Worm (Caenorhabditis elegans) whole organism, L4 larva: ENCODE measurements around the gene mltn-6.

Source experiments
- F49E8.2 ChIP-seq: sonication (generic microtip); optimal IDR thresholded peaks from 2 replicates; lab custom pipeline; 2016; ENCODE audit warnings: missing compliant biosample characterization, mild to moderate bottlenecking, missing genetic modification characterization, borderline replicate concordance
- ceh-82 ChIP-seq: sonication (generic microtip); optimal IDR thresholded peaks from 2 replicates; lab custom pipeline; 2017; ENCODE audit warnings: missing biosample characterization, missing genetic modification characterization
- dve-1 ChIP-seq: sonication (generic microtip); optimal IDR thresholded peaks from 2 replicates; lab custom pipeline; 2017; ENCODE audit warnings: antibody characterized with exemption, mild to moderate bottlenecking, missing genetic modification characterization, missing compliant biosample characterization; ENCODE audit not compliant: insufficient read depth
- lin-39 ChIP-seq: fragments of 150-350 bp; optimal IDR thresholded peaks from 2 replicates; lab custom pipeline; 2014; ENCODE audit warnings: missing biosample characterization, missing genetic modification reagents, missing genetic modification characterization
- mep-1 ChIP-seq: fragments of 150-350 bp; sonication (generic microtip); optimal IDR thresholded peaks from 3 replicates; lab custom pipeline; 2014; ENCODE audit warnings: missing biosample characterization, missing genetic modification characterization
- pha-4 ChIP-seq, 2 experiments: fragments of 150-350 bp in 1 of 2; fragments of 200-800 bp in 1 of 2; sonication (Bioruptor generic) in 1 of 2; IDR thresholded peaks in 1 of 2; optimal IDR thresholded peaks in 1 of 2; 2 replicates each; pipeline versions ENCODE4 v1.3.6 to Lab custom; 2014 to 2022; ENCODE audit warnings: missing genetic modification characterization in 2 of 2, missing genetic modification reagents in 2 of 2, missing biosample characterization in 1 of 2, missing compliant biosample characterization in 1 of 2
- zip-2 ChIP-seq: fragments of 150-350 bp; optimal IDR thresholded peaks from 2 replicates; lab custom pipeline; 2014; ENCODE audit warnings: missing biosample characterization, missing genetic modification characterization

- TF ChIP-seq dve-1 = no peak
- no peak for TF ChIP-seq zip-2 (tag; lab: Kevin White, UChicago)
- no peak for TF ChIP-seq F49E8.2 (tag; lab: Kevin White, UChicago)
- no peak for TF ChIP-seq lin-39
- TF ChIP-seq pha-4 (GFP tag; IDR thresholded peaks at IDR 0.05; lab: Robert Waterston, UW) = no peak
- no peak for TF ChIP-seq pha-4 (tag; optimal IDR thresholded peaks at IDR 0.05; lab: Kevin White, UChicago)
- TF ChIP-seq mep-1 (tag; lab: Kevin White, UChicago) = no peak
- TF ChIP-seq ceh-82 = no peak
These were observed 23.6 kb downstream of the mltn-6 start, which contains the start of gene ZK6.6 for ce11 chrV:388397-388796.
